Worm (Caenorhabditis elegans) whole organism, L4 larva: ENCODE data around the gene cwf-19L2.

Experiments
- T26A8.4 ChIP-seq: fragments of 200-800 bp; sonication (Bioruptor generic); IDR thresholded peaks from 2 replicates; pipeline ENCODE4 v1.3.6; 2022; ENCODE audit warnings: missing genetic modification characterization, missing compliant biosample characterization
- Y105C5A.15 ChIP-seq: fragments of 200-800 bp; sonication (Bioruptor generic); IDR thresholded peaks from 2 replicates; pipeline ENCODE4 v1.3.6; 2022; ENCODE audit warnings: missing genetic modification characterization, missing compliant biosample characterization
- ZK337.2 ChIP-seq: fragments of 200-800 bp; sonication (Bioruptor generic); IDR thresholded peaks from 2 replicates; pipeline ENCODE4 v1.3.6; 2022; ENCODE audit warnings: missing genetic modification reagents, missing genetic modification characterization, missing compliant biosample characterization
- attf-4 ChIP-seq: sonication (generic microtip); optimal IDR thresholded peaks from 3 replicates; lab custom pipeline; 2017; ENCODE audit warnings: missing biosample characterization, missing genetic modification characterization
- ceh-28 ChIP-seq: fragments of 150-350 bp; optimal IDR thresholded peaks from 2 replicates; lab custom pipeline; 2014; ENCODE audit warnings: missing biosample characterization, missing genetic modification reagents, missing genetic modification characterization
- cey-2 ChIP-seq: sonication (generic microtip); optimal IDR thresholded peaks from 3 replicates; lab custom pipeline; 2017; ENCODE audit warnings: missing genetic modification characterization, mild to moderate bottlenecking, missing compliant biosample characterization, antibody characterized with exemption, borderline replicate concordance; ENCODE audit not compliant: insufficient read depth
- daf-12 ChIP-seq: fragments of 150-350 bp; optimal IDR thresholded peaks from 2 replicates; lab custom pipeline; 2014; ENCODE audit warnings: missing biosample characterization, missing genetic modification reagents, missing genetic modification characterization
- dmd-6 ChIP-seq: fragments of 200-800 bp; sonication (Bioruptor generic); IDR thresholded peaks from 2 replicates; pipeline ENCODE4 v1.3.6; 2022; ENCODE audit warnings: missing genetic modification reagents, missing genetic modification characterization, missing compliant biosample characterization
- dmd-8 ChIP-seq: fragments of 200-800 bp; sonication (Bioruptor generic); IDR thresholded peaks from 2 replicates; pipeline ENCODE4 v1.3.6; 2022; ENCODE audit warnings: missing genetic modification characterization, missing compliant biosample characterization
- dmd-9 ChIP-seq: fragments of 200-800 bp; sonication (Bioruptor generic); IDR thresholded peaks from 2 replicates; pipeline ENCODE4 v1.3.6; 2022; ENCODE audit warnings: missing genetic modification reagents, missing genetic modification characterization, missing compliant biosample characterization
- dpl-1 ChIP-seq: fragments of 150-350 bp; optimal IDR thresholded peaks from 2 replicates; lab custom pipeline; 2014; ENCODE audit warnings: missing biosample characterization, missing genetic modification reagents, missing genetic modification characterization
- duxl-1 ChIP-seq: sonication (generic microtip); optimal IDR thresholded peaks from 2 replicates; lab custom pipeline; 2016; ENCODE audit warnings: mild to moderate bottlenecking, missing genetic modification characterization, moderate library complexity, missing compliant biosample characterization; ENCODE audit not compliant: poor library complexity
- dve-1 ChIP-seq: sonication (generic microtip); optimal IDR thresholded peaks from 2 replicates; lab custom pipeline; 2017; ENCODE audit warnings: antibody characterized with exemption, mild to moderate bottlenecking, missing genetic modification characterization, missing compliant biosample characterization; ENCODE audit not compliant: insufficient read depth
- hlh-11 ChIP-seq: fragments of 200-800 bp; sonication (Bioruptor generic); optimal IDR thresholded peaks from 2 replicates; lab custom pipeline; 2018; ENCODE audit warnings: mild to moderate bottlenecking, missing genetic modification characterization, missing compliant biosample characterization
- hlh-30 ChIP-seq: sonication (generic microtip); optimal IDR thresholded peaks from 2 replicates; lab custom pipeline; 2017; ENCODE audit warnings: antibody characterized with exemption, mild to moderate bottlenecking, missing genetic modification characterization, missing compliant biosample characterization; ENCODE audit not compliant: insufficient read depth
- lim-7 ChIP-seq: fragments of 200-800 bp; sonication (Bioruptor generic); IDR thresholded peaks from 2 replicates; pipeline ENCODE4 v1.3.6; 2022; ENCODE audit warnings: missing genetic modification characterization, missing compliant biosample characterization
- lin-1 ChIP-seq: fragments of 200-800 bp; sonication (Bioruptor generic); IDR thresholded peaks from 2 replicates; pipeline ENCODE4 v1.3.6; 2022; ENCODE audit warnings: missing genetic modification reagents, missing genetic modification characterization, missing compliant biosample characterization
- lin-29 ChIP-seq: fragments of 200-800 bp; sonication (Bioruptor generic); IDR thresholded peaks from 2 replicates; pipeline ENCODE4 v1.3.6; 2022; ENCODE audit warnings: missing genetic modification reagents, missing genetic modification characterization, missing compliant biosample characterization
- lin-38 ChIP-seq: fragments of 200-800 bp; sonication (Bioruptor generic); IDR thresholded peaks from 2 replicates; pipeline ENCODE4 v1.3.6; 2022; ENCODE audit warnings: missing genetic modification reagents, missing genetic modification characterization, missing compliant biosample characterization
- lsy-2 ChIP-seq, 2 experiments: fragments of 150-350 bp in 1 of 2; sonication (generic microtip) in 1 of 2; optimal IDR thresholded peaks; 2 replicates each; lab custom pipeline; 2014 to 2017; ENCODE audit warnings: missing biosample characterization in 2 of 2, missing genetic modification characterization in 2 of 2
- madf-5 ChIP-seq, 2 experiments: fragments of 200-800 bp; sonication (Bioruptor generic); IDR thresholded peaks; 2 replicates each; pipeline ENCODE4 v1.3.6; 2022; ENCODE audit warnings: missing compliant biosample characterization in 2 of 2, missing genetic modification characterization in 2 of 2
- mdl-1 ChIP-seq, 2 experiments: fragments of 150-350 bp in 1 of 2; sonication (generic microtip) in 1 of 2; optimal IDR thresholded peaks; 2 replicates each; lab custom pipeline; 2014 to 2017; ENCODE audit warnings: missing biosample characterization in 2 of 2, missing genetic modification characterization in 2 of 2
- mep-1 ChIP-seq: fragments of 150-350 bp; sonication (generic microtip); optimal IDR thresholded peaks from 3 replicates; lab custom pipeline; 2014; ENCODE audit warnings: missing biosample characterization, missing genetic modification characterization
- mxl-3 ChIP-seq: fragments of 200-800 bp; sonication (Bioruptor generic); optimal IDR thresholded peaks from 2 replicates; lab custom pipeline; 2018; ENCODE audit warnings: mild to moderate bottlenecking, missing genetic modification characterization, missing compliant biosample characterization
- nhr-28 ChIP-seq: fragments of 150-350 bp; optimal IDR thresholded peaks from 2 replicates; lab custom pipeline; 2014; ENCODE audit warnings: missing biosample characterization, missing genetic modification characterization
- nhr-41 ChIP-seq: fragments of 200-800 bp; sonication (Bioruptor generic); IDR thresholded peaks from 2 replicates; pipeline ENCODE4 v1.3.6; 2022; ENCODE audit warnings: missing genetic modification reagents, missing genetic modification characterization, missing compliant biosample characterization
- nhr-48 ChIP-seq: sonication (generic microtip); optimal IDR thresholded peaks from 2 replicates; lab custom pipeline; 2016; ENCODE audit warnings: mild to moderate bottlenecking, missing genetic modification characterization, missing compliant biosample characterization
- php-3 ChIP-seq: fragments of 200-800 bp; sonication (Bioruptor generic); IDR thresholded peaks from 2 replicates; pipeline ENCODE4 v1.3.6; 2022; ENCODE audit warnings: missing genetic modification reagents, missing genetic modification characterization, missing compliant biosample characterization
- saeg-2 ChIP-seq: fragments of 200-800 bp; sonication (Bioruptor generic); IDR thresholded peaks from 2 replicates; pipeline ENCODE4 v1.3.6; 2022; ENCODE audit warnings: missing genetic modification reagents, missing genetic modification characterization, missing compliant biosample characterization
- skn-1 ChIP-seq: fragments of 150-350 bp; optimal IDR thresholded peaks from 2 replicates; lab custom pipeline; 2014; ENCODE audit warnings: missing biosample characterization, missing genetic modification characterization
- tra-1 ChIP-seq: fragments of 200-800 bp; sonication (Bioruptor generic); IDR thresholded peaks from 2 replicates; pipeline ENCODE4 v1.3.6; 2022; ENCODE audit warnings: missing genetic modification reagents, missing genetic modification characterization, missing compliant biosample characterization
- unc-62 ChIP-seq, 3 experiments: fragments of 150-350 bp in 1 of 3; sonication (generic microtip); optimal IDR thresholded peaks in 2 of 3; peaks in 1 of 3; 1 replicate in 1 of 3; 2 replicates in 2 of 3; lab custom pipeline; 2014 to 2017; ENCODE audit warnings: missing biosample characterization in 3 of 3, missing genetic modification characterization in 3 of 3, missing genetic modification reagents in 3 of 3, missing genotype in 1 of 3
- zfp-3 ChIP-seq: fragments of 200-800 bp; sonication (Bioruptor generic); conservative IDR thresholded peaks from 2 replicates; pipeline ENCODE4 v1.3.6; 2022; ENCODE audit warnings: missing genetic modification reagents, missing genetic modification characterization, missing compliant biosample characterization
- zip-11 ChIP-seq: fragments of 200-800 bp; sonication (Bioruptor generic); IDR thresholded peaks from 2 replicates; pipeline ENCODE4 v1.3.6; 2022; ENCODE audit warnings: missing genetic modification characterization, missing compliant biosample characterization
- zip-2 ChIP-seq: fragments of 150-350 bp; optimal IDR thresholded peaks from 2 replicates; lab custom pipeline; 2014; ENCODE audit warnings: missing biosample characterization, missing genetic modification characterization
- ztf-11 ChIP-seq: fragments of 150-350 bp; optimal IDR thresholded peaks from 2 replicates; lab custom pipeline; 2014; ENCODE audit warnings: missing biosample characterization, missing genetic modification characterization

Gene cwf-19L2

DNA sequence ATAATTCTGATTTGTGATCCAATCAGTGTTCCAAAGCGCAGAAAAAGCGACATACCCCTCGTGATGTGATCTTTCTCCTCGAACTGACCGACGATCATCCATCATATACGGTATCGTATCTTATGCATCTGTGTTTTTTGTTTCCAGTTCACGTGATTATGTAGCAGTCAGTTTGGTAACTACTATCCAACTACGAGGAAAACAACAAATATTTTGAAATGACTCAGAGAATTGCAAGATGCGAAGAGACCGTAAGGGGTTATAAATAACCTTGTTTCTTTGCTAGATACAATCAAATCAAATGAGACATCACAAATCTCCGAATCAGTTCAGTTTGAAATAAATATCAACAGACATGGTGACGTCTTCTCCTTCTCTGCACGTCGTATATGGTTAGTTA lies 6.7 kb downstream of the cwf-19L2 start:
- peak; percentile 79 for TF ChIP-seq hlh-30 (tag; lab: Kevin White, UChicago)
- peak; percentile 84 for TF ChIP-seq nhr-28
- no peak for TF ChIP-seq daf-12 (tag; lab: Kevin White, UChicago)
- no peak for TF ChIP-seq attf-4 (tag; lab: Kevin White, UChicago)
- no peak for TF ChIP-seq T26A8.4 (GFP tag; lab: Robert Waterston, UW)
- no peak for TF ChIP-seq lin-1
- peak; percentile 63 for TF ChIP-seq hlh-11 (tag; lab: Kevin White, UChicago)
- peak in 1 of 2 experiments; percentile 97 for TF ChIP-seq unc-62 (GFP tag; optimal IDR thresholded peaks at IDR 0.05 in 1 of 2; lab: Kevin White, UChicago)
- TF ChIP-seq unc-62 (tag; optimal IDR thresholded peaks at IDR 0.05; lab: Kevin White, UChicago), result no peak
- TF ChIP-seq madf-5 (GFP tag; IDR thresholded peaks at IDR 0.05; lab: Robert Waterston, UW), result no peak
- no peak for TF ChIP-seq dpl-1 (GFP tag; lab: Kevin White, UChicago)
- peak; percentile 40; the same call in 1 of the 2 replicates for TF ChIP-seq dmd-6
- 0 out of 2 replicates have a peak, but pooled peaks have one; percentile 10 for TF ChIP-seq tra-1 (GFP tag; lab: Robert Waterston, UW)
- peak; percentile 41 for TF ChIP-seq mep-1
- TF ChIP-seq nhr-48 (tag; lab: Kevin White, UChicago), result peak; percentile 52
- TF ChIP-seq lsy-2 (tag; optimal IDR thresholded peaks at IDR 0.05; lab: Kevin White, UChicago), result peak in 1 of 2 experiments; percentile 54
- peak in 1 of 2 experiments; percentile 72 for TF ChIP-seq mdl-1 (tag; optimal IDR thresholded peaks at IDR 0.05; lab: Kevin White, UChicago)
- no peak for TF ChIP-seq ceh-28

DNA sequence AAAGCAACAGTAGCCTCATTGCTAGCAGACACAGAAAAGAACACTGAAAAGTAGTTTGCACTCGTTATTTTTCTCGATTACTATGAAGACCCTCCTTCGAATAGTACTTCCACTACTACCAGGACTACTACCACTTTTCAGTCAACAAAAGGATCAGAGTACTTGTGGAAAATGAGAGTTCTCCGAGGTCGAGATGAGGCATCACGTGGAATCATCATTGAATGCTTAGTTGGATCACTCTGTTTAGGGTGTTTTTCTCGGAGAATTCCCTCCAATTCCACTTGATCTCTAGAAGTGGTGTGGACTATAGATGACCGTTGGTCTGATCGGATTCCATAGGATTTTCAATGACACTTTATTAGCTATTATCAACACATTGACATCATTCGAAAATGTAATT lies 7.3 kb downstream of the cwf-19L2 start:
- peak; percentile 32 for TF ChIP-seq hlh-30 (tag; lab: Kevin White, UChicago)
- TF ChIP-seq lin-38, result no peak
- peak; percentile 36 for TF ChIP-seq nhr-28

DNA sequence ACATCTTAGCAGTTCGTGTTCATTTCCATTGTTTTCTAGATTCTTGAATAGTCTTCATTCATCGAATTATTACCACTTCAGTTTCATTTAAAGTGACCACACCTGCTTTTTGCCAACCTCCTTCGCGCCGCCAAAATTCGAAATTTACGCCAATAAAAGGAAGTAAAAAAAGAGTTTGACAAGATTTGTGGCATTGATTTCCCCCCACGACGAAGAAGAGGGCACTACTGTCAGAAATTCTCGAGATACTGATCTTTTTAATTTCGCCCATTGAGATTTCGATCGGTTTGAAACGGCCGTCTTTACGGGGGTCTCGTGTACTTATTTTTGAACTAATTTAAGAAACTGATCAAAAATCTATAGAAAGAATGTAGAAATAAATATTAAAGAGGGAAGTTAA lies 8.2 kb downstream of the cwf-19L2 start:
- TF ChIP-seq dmd-9 (GFP tag; lab: Robert Waterston, UW), result no peak
- no peak for TF ChIP-seq nhr-41 (GFP tag; lab: Robert Waterston, UW)
- TF ChIP-seq zip-2 (tag; lab: Kevin White, UChicago), result no peak
- TF ChIP-seq ZK337.2 (GFP tag; lab: Robert Waterston, UW), result no peak
- TF ChIP-seq duxl-1 (tag; lab: Kevin White, UChicago), result no peak
- TF ChIP-seq lim-7 (GFP tag; lab: Robert Waterston, UW), result no peak
- no peak for TF ChIP-seq php-3 (GFP tag; lab: Robert Waterston, UW)
- TF ChIP-seq saeg-2, result no peak
- TF ChIP-seq ztf-11 (tag; lab: Kevin White, UChicago), result no peak
- no peak for TF ChIP-seq lin-1
- no peak for TF ChIP-seq zip-11 (GFP tag; lab: Robert Waterston, UW)
- TF ChIP-seq zfp-3 (GFP tag; lab: Robert Waterston, UW), result no peak

DNA sequence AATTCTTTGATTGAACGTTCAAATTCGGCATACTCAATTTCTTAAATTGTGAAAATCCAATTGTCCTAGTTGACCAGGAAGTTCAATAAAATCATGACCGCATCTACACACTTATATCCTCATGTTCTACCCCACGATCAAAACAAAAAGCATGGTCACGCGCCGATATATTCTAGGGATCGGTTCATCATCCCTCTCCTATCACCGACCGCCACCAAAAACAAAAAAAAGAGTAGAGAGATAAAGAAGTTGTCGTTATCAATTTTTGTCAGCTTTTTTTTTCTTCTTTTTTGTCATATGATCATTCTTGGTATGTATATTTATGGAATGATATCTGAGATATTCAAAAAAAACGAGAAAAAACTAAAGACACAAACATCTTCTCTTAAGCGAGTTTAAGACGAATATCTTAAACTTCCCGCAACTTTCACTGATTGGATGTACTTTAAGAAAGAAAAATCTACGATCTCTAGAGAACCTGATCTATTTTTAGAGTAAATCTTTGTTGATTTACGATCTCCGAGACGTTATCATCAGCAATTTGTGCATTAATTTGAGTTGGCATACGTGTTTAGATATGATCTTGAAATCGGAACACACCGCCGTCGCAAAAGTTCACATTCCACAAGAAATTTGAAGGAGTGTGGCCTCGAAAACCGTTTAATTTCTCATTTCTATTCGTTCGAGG lies 11.7 kb downstream of the cwf-19L2 start:
- TF ChIP-seq hlh-11 (tag; lab: Kevin White, UChicago) (peak; percentile 85), cey-2 (tag; lab: Kevin White, UChicago) (peak; percentile 67), unc-62 (GFP tag; optimal IDR thresholded peaks at IDR 0.05 in 1 of 2; lab: Kevin White, UChicago) (peak in 1 of 2 experiments; percentile 90), unc-62 (tag; optimal IDR thresholded peaks at IDR 0.05; lab: Kevin White, UChicago) (no peak), hlh-30 (tag; lab: Kevin White, UChicago) (peak; percentile 77), dmd-8 (GFP tag; lab: Robert Waterston, UW) (no peak), dpl-1 (GFP tag; lab: Kevin White, UChicago) (peak; percentile 17), skn-1 (tag; lab: Kevin White, UChicago) (no peak), tra-1 (GFP tag; lab: Robert Waterston, UW) (no peak), lsy-2 (tag; optimal IDR thresholded peaks at IDR 0.05; lab: Kevin White, UChicago) (peak in 1 of 2 experiments; percentile 16), lin-29 (0 out of 2 replicates have a peak, but pooled peaks have one; percentile 35), nhr-48 (tag; lab: Kevin White, UChicago) (peak; percentile 84), mxl-3 (peak; percentile 48), nhr-28 (peak; percentile 80), Y105C5A.15 (no peak), dmd-6 (peak; percentile 30; the same call in 1 of the 2 replicates), dve-1 (tag; lab: Kevin White, UChicago) (peak; percentile 44)
